Fruit fly (Drosophila melanogaster): ENCODE measurements around the gene Ggt-1.
A peak's percentile ranks its signal among the peaks of the same experiment; 100 is the strongest.

The Ggt-1 gene

DNA sequence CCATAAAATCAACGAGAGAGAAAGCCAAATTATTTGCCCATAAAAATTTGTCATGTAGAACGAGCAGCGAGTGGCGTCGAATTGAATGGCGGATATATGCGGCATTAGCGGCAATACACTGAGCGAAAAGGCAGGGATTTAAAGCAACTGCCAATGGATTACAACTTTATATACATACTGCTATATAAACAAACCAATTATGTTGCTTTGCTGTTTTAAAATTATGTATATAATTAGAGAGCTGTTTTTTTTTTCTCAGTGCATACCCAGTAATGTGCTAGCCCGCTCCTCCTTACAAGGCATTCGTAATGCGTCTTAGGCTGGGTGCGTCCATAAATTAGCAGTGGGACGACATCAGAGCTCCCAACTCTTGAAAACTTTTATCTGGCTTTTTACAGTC lies 44.4 kb downstream of the Ggt-1 start (continued):
- TF ChIP-seq trh (GFP tag; optimal IDR thresholded peaks at IDR 0.05): no peak
- peak; percentile 36 for TF ChIP-seq gem (tag; optimal IDR thresholded peaks at IDR 0.05)
- no peak for TF ChIP-seq chinmo (GFP tag; IDR thresholded peaks at IDR 0.05; ENCODE audit: partially characterized antibody)
- TF ChIP-seq Trl (optimal IDR thresholded peaks at IDR 0.05): no peak
- TF ChIP-seq Trl (GFP tag; optimal IDR thresholded peaks at IDR 0.05): no peak
- peak; percentile 48; the same call in 1 of the 2 replicates for TF ChIP-seq CG14441 (GFP tag; IDR thresholded peaks at IDR 0.05)
- no peak for TF ChIP-seq CG13775 (GFP tag; optimal IDR thresholded peaks at IDR 0.05)
- TF ChIP-seq nom (GFP tag; optimal IDR thresholded peaks at IDR 0.05): no peak
- TF ChIP-seq btn (GFP tag; optimal IDR thresholded peaks at IDR 0.05): no peak
- peak; percentile 56 for TF ChIP-seq row (GFP tag; IDR thresholded peaks at IDR 0.05)
- TF ChIP-seq Dip3 (GFP tag; optimal IDR thresholded peaks at IDR 0.05): no peak
- no peak for TF ChIP-seq CG7963 (GFP tag; IDR thresholded peaks at IDR 0.05; ENCODE audit: partially characterized antibody)
- TF ChIP-seq sna (GFP tag; IDR thresholded peaks at IDR 0.05; ENCODE audit: partially characterized antibody): no peak
- TF ChIP-seq usp (GFP tag; optimal IDR thresholded peaks at IDR 0.05): no peak
- no peak for TF ChIP-seq CG17568 (GFP tag; optimal IDR thresholded peaks at IDR 0.05)
- no peak for TF ChIP-seq CG7745 (tag; optimal IDR thresholded peaks at IDR 0.05)
- no peak for TF ChIP-seq CG6175 (GFP tag; IDR thresholded peaks at IDR 0.05)
- TF ChIP-seq CG11504 (tag; optimal IDR thresholded peaks at IDR 0.05): peak; percentile 52
- TF ChIP-seq bbx (GFP tag; IDR thresholded peaks at IDR 0.05; ENCODE audit: partially characterized antibody): no peak
- TF ChIP-seq Dbx (GFP tag; IDR thresholded peaks at IDR 0.05): peak; percentile 51; the same call in 1 of the 3 replicates
- no peak for TF ChIP-seq dmrt11E (tag; optimal IDR thresholded peaks at IDR 0.05)
- TF ChIP-seq Elba2 (GFP tag; optimal IDR thresholded peaks at IDR 0.05): no peak
- TF ChIP-seq NC2β (GFP tag; optimal IDR thresholded peaks at IDR 0.05): no peak
- no peak for TF ChIP-seq mirr (GFP tag; optimal IDR thresholded peaks at IDR 0.05)
- TF ChIP-seq CG33557 (GFP tag; optimal IDR thresholded peaks at IDR 0.05): no peak
- no peak for TF ChIP-seq rib (GFP tag; IDR thresholded peaks at IDR 0.05)
- TF ChIP-seq CG10209 (GFP tag; optimal IDR thresholded peaks at IDR 0.05): peak; percentile 10
- no peak for TF ChIP-seq CG17328 (GFP tag; IDR thresholded peaks at IDR 0.05)
- TF ChIP-seq croc (GFP tag; conservative IDR thresholded peaks at IDR 0.05): no peak
- TF ChIP-seq fru (optimal IDR thresholded peaks at IDR 0.05): no peak
- no peak for TF ChIP-seq sqz (GFP tag; optimal IDR thresholded peaks at IDR 0.05)
- no peak for TF ChIP-seq Dip2 (GFP tag; IDR thresholded peaks at IDR 0.05)
- no peak for TF ChIP-seq Vsx1 (GFP tag; optimal IDR thresholded peaks at IDR 0.05)
- TF ChIP-seq kay (GFP tag; optimal IDR thresholded peaks at IDR 0.05): no peak
- no peak for TF ChIP-seq bab2 (GFP tag; optimal IDR thresholded peaks at IDR 0.05)
- TF ChIP-seq vfl (GFP tag; optimal IDR thresholded peaks at IDR 0.05): no peak
- no peak for TF ChIP-seq Dp (GFP tag; optimal IDR thresholded peaks at IDR 0.05)
- TF ChIP-seq CG2116 (GFP tag; optimal IDR thresholded peaks at IDR 0.05): no peak
- TF ChIP-seq Lhr (GFP tag; optimal IDR thresholded peaks at IDR 0.05): no peak
- no peak for TF ChIP-seq MESR4 (GFP tag; optimal IDR thresholded peaks at IDR 0.05)
- TF ChIP-seq Meics (GFP tag; optimal IDR thresholded peaks at IDR 0.05): peak; percentile 50
- TF ChIP-seq Poxn (GFP tag; IDR thresholded peaks at IDR 0.05): no peak
- no peak for TF ChIP-seq otp (GFP tag; IDR thresholded peaks at IDR 0.05)
- no peak for TF ChIP-seq prd (optimal IDR thresholded peaks at IDR 0.05)
- peak; percentile 30; the same call in 1 of the 3 replicates for TF ChIP-seq prd (GFP tag; IDR thresholded peaks at IDR 0.05)
- TF ChIP-seq Dfd (GFP tag; optimal IDR thresholded peaks at IDR 0.05): no peak
- no peak for TF ChIP-seq wdn (GFP tag; IDR thresholded peaks at IDR 0.05)
- TF ChIP-seq CG1603 (tag; optimal IDR thresholded peaks at IDR 0.05): peak; percentile 25
- peak; percentile 17 for TF ChIP-seq CG15514 (GFP tag; optimal IDR thresholded peaks at IDR 0.05)
- peak; percentile 61 for TF ChIP-seq Fer1 (GFP tag; optimal IDR thresholded peaks at IDR 0.05)
- no peak for TF ChIP-seq dimm (GFP tag; IDR thresholded peaks at IDR 0.05)
- peak; percentile 13 for TF ChIP-seq Sox102F (GFP tag; optimal IDR thresholded peaks at IDR 0.05)

All from whole organism, embryonic.